Fruit fly (Drosophila melanogaster): Measurements from ENCODE around the gene Rala.
A peak's percentile ranks its signal among the peaks of the same experiment; 100 is the strongest.

Gene Rala

DNA sequence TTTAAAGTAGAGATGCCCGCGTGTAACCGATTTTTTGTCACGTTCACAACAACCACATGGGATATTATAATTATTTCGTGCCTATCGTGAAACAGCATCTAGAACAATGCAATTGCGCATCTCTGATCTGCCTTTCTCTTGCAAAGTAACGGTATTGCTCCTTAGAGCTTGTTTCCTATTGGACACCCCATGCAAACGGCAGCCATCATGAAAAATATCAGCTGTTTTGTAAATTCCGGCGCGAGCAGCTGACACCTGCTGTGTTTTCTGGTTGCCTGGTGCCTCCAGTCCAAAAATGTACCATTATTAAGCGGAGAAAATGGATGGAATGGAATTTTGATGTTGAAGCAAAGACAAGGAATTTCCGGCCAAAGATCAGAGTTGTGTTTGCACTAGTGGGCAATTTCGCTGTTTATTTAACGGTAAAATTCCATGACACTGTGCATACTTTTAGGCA is 15.2 kb downstream of the Rala start (continued):
- TF ChIP-seq Vsx1 (GFP tag; optimal IDR thresholded peaks at IDR 0.05): no peak
- TF ChIP-seq CG11247 (GFP tag; IDR thresholded peaks at IDR 0.05): no peak
- no peak for TF ChIP-seq CG4820 (GFP tag; optimal IDR thresholded peaks at IDR 0.05)
- no peak; the same call in 1 of the 2 replicates for TF ChIP-seq tna (GFP tag; IDR thresholded peaks at IDR 0.05; ENCODE audit: partially characterized antibody)
- TF ChIP-seq CG32772 (GFP tag; IDR thresholded peaks at IDR 0.05): no peak
- no peak for TF ChIP-seq cwo (GFP tag; optimal IDR thresholded peaks at IDR 0.05)
- peak; percentile 5 for TF ChIP-seq trh (GFP tag; optimal IDR thresholded peaks at IDR 0.05)
- peak in 1 of 2 experiments; percentile 65 for TF ChIP-seq insv (GFP tag; optimal IDR thresholded peaks at IDR 0.05)
- peak; percentile 4 for TF ChIP-seq CoRest (tag; optimal IDR thresholded peaks at IDR 0.05)
- TF ChIP-seq chn (GFP tag; optimal IDR thresholded peaks at IDR 0.05): no peak
- TF ChIP-seq ATbp (GFP tag; optimal IDR thresholded peaks at IDR 0.05): peak; percentile 39
- TF ChIP-seq tx (GFP tag; optimal IDR thresholded peaks at IDR 0.05): no peak
- TF ChIP-seq CG12659 (GFP tag; optimal IDR thresholded peaks at IDR 0.05): peak; percentile 12
- TF ChIP-seq CG13287 (GFP tag; IDR thresholded peaks at IDR 0.05; ENCODE audit: partially characterized antibody): peak; percentile 78
- TF ChIP-seq CG11456 (GFP tag; IDR thresholded peaks at IDR 0.05): no peak
- no peak for TF ChIP-seq disco-r (GFP tag; optimal IDR thresholded peaks at IDR 0.05)
- no peak for TF ChIP-seq Oli (tag; optimal IDR thresholded peaks at IDR 0.05)
- no peak for TF ChIP-seq slbo (GFP tag; IDR thresholded peaks at IDR 0.05)
- TF ChIP-seq CG8290 (GFP tag; optimal IDR thresholded peaks at IDR 0.05): no peak
- TF ChIP-seq CG8290 (tag; optimal IDR thresholded peaks at IDR 0.05): peak; percentile 35 to 42
- no peak for TF ChIP-seq CG11504 (tag; optimal IDR thresholded peaks at IDR 0.05)
- TF ChIP-seq Tbp (GFP tag; optimal IDR thresholded peaks at IDR 0.05): no peak
- TF ChIP-seq CG34224 (GFP tag; IDR thresholded peaks at IDR 0.05; ENCODE audit: partially characterized antibody): peak; percentile 79
- TF ChIP-seq Blimp-1 (GFP tag; optimal IDR thresholded peaks at IDR 0.05): peak; percentile 19
- TF ChIP-seq Sox100B (GFP tag; optimal IDR thresholded peaks at IDR 0.05): peak; percentile 34
- peak; percentile 8 for TF ChIP-seq CG12769 (tag; optimal IDR thresholded peaks at IDR 0.05)
- TF ChIP-seq row (GFP tag; IDR thresholded peaks at IDR 0.05): peak; percentile 86
- TF ChIP-seq Bgb (GFP tag; IDR thresholded peaks at IDR 0.05; ENCODE audit: partially characterized antibody): 0 out of 2 replicates have a peak, but pooled peaks have one; percentile 56
- TF ChIP-seq HLH4C (GFP tag; IDR thresholded peaks at IDR 0.05; ENCODE audit: partially characterized antibody): no peak
- TF ChIP-seq gro (GFP tag; optimal IDR thresholded peaks at IDR 0.05): peak; percentile 27
- TF ChIP-seq Atf6 (GFP tag; IDR thresholded peaks at IDR 0.05): peak; percentile 27; the same call in 1 of the 2 replicates
- peak; percentile 34 for TF ChIP-seq CTCF (GFP tag; optimal IDR thresholded peaks at IDR 0.05)
- TF ChIP-seq onecut (GFP tag; IDR thresholded peaks at IDR 0.05): peak; percentile 9; the same call in 1 of the 2 replicates
- peak; percentile 85 for TF ChIP-seq bbx (GFP tag; IDR thresholded peaks at IDR 0.05; ENCODE audit: partially characterized antibody)
- peak; percentile 55 for TF ChIP-seq CG7271 (tag; optimal IDR thresholded peaks at IDR 0.05)
- peak; percentile 77 for TF ChIP-seq sna (GFP tag; IDR thresholded peaks at IDR 0.05; ENCODE audit: partially characterized antibody)
- TF ChIP-seq unpg (GFP tag; optimal IDR thresholded peaks at IDR 0.05): peak; percentile 27
- peak; percentile 76 for TF ChIP-seq nom (GFP tag; optimal IDR thresholded peaks at IDR 0.05)
- TF ChIP-seq CG17912 (GFP tag; optimal IDR thresholded peaks at IDR 0.05): peak; percentile 28
- TF ChIP-seq CG6254 (GFP tag; optimal IDR thresholded peaks at IDR 0.05): peak; percentile 2
- TF ChIP-seq sima (GFP tag; optimal IDR thresholded peaks at IDR 0.05): no peak
- TF ChIP-seq CG15601 (tag; optimal IDR thresholded peaks at IDR 0.05): no peak
- peak; percentile 26; the same call in 1 of the 2 replicates for TF ChIP-seq CG31441 (GFP tag; IDR thresholded peaks at IDR 0.05)
- TF ChIP-seq prd (optimal IDR thresholded peaks at IDR 0.05): no peak
- TF ChIP-seq prd (GFP tag; IDR thresholded peaks at IDR 0.05): no peak
- peak; percentile 34 for TF ChIP-seq zen (tag; optimal IDR thresholded peaks at IDR 0.05)
- TF ChIP-seq CG1792 (GFP tag; optimal IDR thresholded peaks at IDR 0.05): no peak
- TF ChIP-seq CG7556 (GFP tag; optimal IDR thresholded peaks at IDR 0.05): peak; percentile 8
- TF ChIP-seq fd102C (GFP tag; optimal IDR thresholded peaks at IDR 0.05): peak; percentile 19
- no peak for TF ChIP-seq ap (GFP tag; IDR thresholded peaks at IDR 0.05)
